Fruit fly (Drosophila melanogaster): ENCODE measurements around the gene CG32365.
A peak's percentile ranks its signal among the peaks of the same experiment; 100 is the strongest.

CG32365 gene

DNA sequence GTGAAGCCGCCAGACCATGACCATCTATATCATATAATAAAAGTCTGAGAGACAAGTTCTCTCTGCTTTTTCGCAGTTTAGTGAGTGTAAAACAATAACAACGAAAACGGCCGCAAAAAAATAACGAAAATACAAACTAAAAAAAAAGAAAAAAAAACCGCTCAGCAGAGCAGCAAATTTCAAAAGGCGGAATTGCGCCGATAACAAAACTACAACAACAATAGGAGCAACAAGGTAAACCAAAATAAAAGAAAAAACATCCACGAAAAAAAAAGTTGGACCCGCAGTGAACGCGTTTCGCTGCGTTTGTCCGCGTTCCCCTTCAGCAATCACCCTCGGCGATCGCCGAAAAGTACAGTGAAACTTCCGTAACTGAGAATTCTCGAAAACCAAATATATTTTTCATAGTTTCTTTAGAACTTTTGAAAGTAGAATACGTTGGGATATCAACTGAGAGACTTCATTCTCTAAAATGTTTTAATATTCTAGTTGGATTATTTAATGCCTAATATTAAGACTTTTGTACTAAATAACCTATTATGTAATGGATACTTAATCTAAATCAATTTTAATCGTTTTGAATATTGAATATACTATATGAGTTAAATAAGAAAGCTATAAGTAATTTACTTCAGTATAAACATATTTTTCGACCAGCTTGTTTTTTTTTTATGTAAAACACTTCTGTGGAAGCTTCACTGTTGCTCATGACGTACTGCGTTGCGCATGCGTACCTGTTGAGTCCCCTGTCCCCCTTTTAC, 6.9 kb downstream of the CG32365 start (continued):
- TF ChIP-seq CG12391 (tag; optimal IDR thresholded peaks at IDR 0.05) (peak; percentile 62), CG17186 (GFP tag; optimal IDR thresholded peaks at IDR 0.05) (no peak), CG18262 (tag; optimal IDR thresholded peaks at IDR 0.05) (peak; percentile 74), crol (GFP tag; IDR thresholded peaks at IDR 0.05) (peak; percentile 70; the same call in 1 of the 2 replicates), Chrac-16 (GFP tag; optimal IDR thresholded peaks at IDR 0.05) (peak; percentile 50), CG8924 (tag; optimal IDR thresholded peaks at IDR 0.05) (peak; percentile 29), tin (GFP tag; optimal IDR thresholded peaks at IDR 0.05) (peak; percentile 33), CG8359 (GFP tag; optimal IDR thresholded peaks at IDR 0.05; ENCODE audit: borderline replicate concordance) (peak; percentile 11), CG16779 (GFP tag; IDR thresholded peaks at IDR 0.05) (no peak), Ravus (GFP tag; IDR thresholded peaks at IDR 0.05) (no peak), HLH3B (GFP tag; IDR thresholded peaks at IDR 0.05) (peak; percentile 41; the same call in 1 of the 2 replicates), CG4820 (GFP tag; optimal IDR thresholded peaks at IDR 0.05) (peak; percentile 46), Lpt (GFP tag; optimal IDR thresholded peaks at IDR 0.05) (no peak), CG9932 (GFP tag; IDR thresholded peaks at IDR 0.05) (peak; percentile 66), Abd-B (GFP tag; optimal IDR thresholded peaks at IDR 0.05) (no peak), Ets65A (GFP tag) (peak; percentile 16), CG18476 (GFP tag; optimal IDR thresholded peaks at IDR 0.05) (peak; percentile 40), fd96Cb (tag; optimal IDR thresholded peaks at IDR 0.05) (peak; percentile 64), Sry-δ (GFP tag; optimal IDR thresholded peaks at IDR 0.05) (no peak), HLH4C (GFP tag; IDR thresholded peaks at IDR 0.05; ENCODE audit: partially characterized antibody) (no peak), Sox100B (GFP tag; optimal IDR thresholded peaks at IDR 0.05) (peak; percentile 69), CG17802 (tag; optimal IDR thresholded peaks at IDR 0.05) (no peak), B-H2 (GFP tag; optimal IDR thresholded peaks at IDR 0.05) (no peak), CG4424 (GFP tag; optimal IDR thresholded peaks at IDR 0.05) (peak; percentile 54), peb (GFP tag; IDR thresholded peaks at IDR 0.05) (no peak), sqz (GFP tag; optimal IDR thresholded peaks at IDR 0.05) (peak; percentile 38), crc (GFP tag; optimal IDR thresholded peaks at IDR 0.05) (no peak), Fer3 (tag; optimal IDR thresholded peaks at IDR 0.05) (peak; percentile 3), CG15011 (GFP tag; optimal IDR thresholded peaks at IDR 0.05) (peak; percentile 12), CG18619 (GFP tag; optimal IDR thresholded peaks at IDR 0.05) (peak; percentile 55), CG9437 (GFP tag; optimal IDR thresholded peaks at IDR 0.05) (peak; percentile 47), chinmo (GFP tag; IDR thresholded peaks at IDR 0.05; ENCODE audit: partially characterized antibody) (0 out of 4 replicates have a peak, but pooled peaks have one; percentile 43), pan (optimal IDR thresholded peaks at IDR 0.05) (no peak), pan (GFP tag; optimal IDR thresholded peaks at IDR 0.05 in 1 of 2, IDR thresholded peaks at IDR 0.05 in 1 of 2) (peak in 1 of 2 experiments; percentile 36), Neu2 (GFP tag; optimal IDR thresholded peaks at IDR 0.05; ENCODE audit: borderline replicate concordance) (no peak), CG30403 (GFP tag; optimal IDR thresholded peaks at IDR 0.05) (peak; percentile 53), CG10654 (GFP tag; optimal IDR thresholded peaks at IDR 0.05) (peak; percentile 1), lab (GFP tag; optimal IDR thresholded peaks at IDR 0.05) (peak; percentile 32), Bgb (GFP tag; IDR thresholded peaks at IDR 0.05; ENCODE audit: partially characterized antibody) (no peak), CG30431 (GFP tag; optimal IDR thresholded peaks at IDR 0.05) (peak; percentile 17), CG15601 (tag; optimal IDR thresholded peaks at IDR 0.05) (peak; percentile 48), CG12942 (GFP tag; optimal IDR thresholded peaks at IDR 0.05) (peak; percentile 23), so (GFP tag; IDR thresholded peaks at IDR 0.05) (no peak), CG31441 (GFP tag; IDR thresholded peaks at IDR 0.05) (peak; percentile 72), nau (GFP tag; optimal IDR thresholded peaks at IDR 0.05) (peak; percentile 34), CoRest (tag; optimal IDR thresholded peaks at IDR 0.05) (peak; percentile 73), pb (GFP tag; optimal IDR thresholded peaks at IDR 0.05) (no peak), Atf-2 (GFP tag; optimal IDR thresholded peaks at IDR 0.05) (peak; percentile 15), CG12236 (GFP tag; optimal IDR thresholded peaks at IDR 0.05) (no peak)

All from whole organism, embryonic.